Fruit fly (Drosophila melanogaster) whole organism, prepupa: Measurements from ENCODE around the gene CG14693.

Source experiments
- CG15336 ChIP-seq: fragments of 200-800 bp; sonication (Bioruptor generic); IDR thresholded peaks from 2 replicates; pipeline ENCODE4 v1.3.6; 2022; ENCODE audit warnings: missing biosample characterization, missing genetic modification characterization
- Eip75B ChIP-seq: fragments of 200-800 bp; sonication (Bioruptor generic); optimal IDR thresholded peaks from 3 replicates; lab custom pipeline; 2016; ENCODE audit warnings: missing biosample characterization, missing genetic modification characterization
- dsx ChIP-seq: fragments of 200-800 bp; optimal IDR thresholded peaks from 3 replicates; lab custom pipeline; 2019; ENCODE audit warnings: missing biosample characterization, mild to moderate bottlenecking, missing genetic modification characterization, moderate library complexity; ENCODE audit not compliant: poor library complexity, severe bottlenecking
- fd59A ChIP-seq: fragments of 200-800 bp; sonication (Bioruptor generic); optimal IDR thresholded peaks from 2 replicates; lab custom pipeline; 2017; ENCODE audit warnings: missing biosample characterization, mild to moderate bottlenecking, missing genetic modification characterization, missing genetic modification reagents
- salr ChIP-seq, 2 experiments: fragments of 200-800 bp; sonication (Bioruptor generic); optimal IDR thresholded peaks; 3 replicates each; lab custom pipeline; 2016 to 2018; ENCODE audit warnings: missing biosample characterization in 2 of 2, missing genetic modification characterization in 2 of 2, mild to moderate bottlenecking in 1 of 2

DNA sequence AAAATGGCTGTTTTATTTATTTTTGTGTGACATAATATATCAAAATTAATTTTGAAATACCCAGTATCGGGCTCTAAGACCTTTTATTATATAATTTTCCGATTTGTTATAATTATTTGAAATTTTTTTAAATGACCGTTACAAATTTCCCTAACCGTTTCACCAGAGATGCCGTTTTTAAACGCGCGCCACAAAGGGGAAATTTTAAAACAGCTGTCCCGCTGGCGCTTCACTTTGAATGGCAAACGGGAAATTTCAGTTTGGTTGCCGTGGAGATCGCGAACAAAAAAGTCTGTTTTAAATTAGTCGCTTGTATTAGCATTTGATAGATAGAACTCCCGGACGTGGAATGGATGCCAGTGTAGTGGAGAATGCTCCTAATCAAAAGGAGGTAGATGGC, at the start of gene CG14693, which contains the start of gene TTLL15:
- no peak for TF ChIP-seq CG15336 (GFP tag; lab: Robert Waterston, UW)
- no peak for TF ChIP-seq salr (GFP tag; optimal IDR thresholded peaks at IDR 0.05; lab: Kevin White, UChicago)
- no peak for TF ChIP-seq Eip75B (GFP tag; lab: Kevin White, UChicago)
- no peak for TF ChIP-seq dsx (GFP tag; lab: Kevin White, UChicago)
- TF ChIP-seq fd59A (GFP tag; lab: Kevin White, UChicago) = no peak
